Fruit fly (Drosophila melanogaster): ENCODE data around the gene CG5885.

CG5885 gene

DNA sequence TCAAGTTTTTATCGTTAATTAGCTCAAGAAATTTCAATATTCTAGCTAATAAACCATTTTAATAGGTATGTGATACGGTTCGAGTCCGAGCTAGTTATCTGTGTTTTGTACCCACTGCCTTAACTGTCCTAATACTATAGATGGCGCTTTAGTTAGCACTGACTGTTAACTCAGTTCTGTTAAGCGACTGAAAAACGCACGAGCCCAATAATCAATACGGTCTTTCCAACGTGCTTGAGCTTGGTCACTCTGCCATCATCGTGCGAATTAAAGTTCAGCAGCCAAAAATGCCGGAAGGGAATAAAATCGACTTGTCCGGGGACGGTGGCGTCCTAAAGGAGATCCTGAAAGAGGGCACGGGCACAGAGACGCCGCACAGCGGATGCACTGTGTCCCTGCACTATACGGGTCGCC is 30.3 kb downstream of the CG5885 start, which contains the start of gene Fkbp59 (continued):
- TF ChIP-seq pzg (GFP tag; optimal IDR thresholded peaks at IDR 0.05) (peak; percentile 78), tio (GFP tag; optimal IDR thresholded peaks at IDR 0.05) (no peak), fd102C (GFP tag; optimal IDR thresholded peaks at IDR 0.05) (no peak), Dfd (GFP tag; optimal IDR thresholded peaks at IDR 0.05) (no peak), CG10267 (tag; optimal IDR thresholded peaks at IDR 0.05) (peak; percentile 31), zen (tag; optimal IDR thresholded peaks at IDR 0.05) (peak; percentile 44), CG11504 (tag; optimal IDR thresholded peaks at IDR 0.05) (no peak), CG15696 (tag; optimal IDR thresholded peaks at IDR 0.05) (no peak), lbe (GFP tag; optimal IDR thresholded peaks at IDR 0.05) (no peak), CG15514 (GFP tag; optimal IDR thresholded peaks at IDR 0.05) (peak; percentile 33), CTCF (GFP tag; optimal IDR thresholded peaks at IDR 0.05) (peak; percentile 95), CG13894 (tag; optimal IDR thresholded peaks at IDR 0.05) (peak; percentile 25), CG31224 (GFP tag; IDR thresholded peaks at IDR 0.05) (no peak), CG17328 (GFP tag; IDR thresholded peaks at IDR 0.05) (no peak), CG10321 (GFP tag; IDR thresholded peaks at IDR 0.05) (no peak), CG13424 (tag; optimal IDR thresholded peaks at IDR 0.05) (no peak), NK7.1 (GFP tag; optimal IDR thresholded peaks at IDR 0.05) (no peak), YL-1 (GFP tag; optimal IDR thresholded peaks at IDR 0.05) (no peak), zfh1 (GFP tag; IDR thresholded peaks at IDR 0.05) (peak; percentile 14; the same call in 1 of the 3 replicates), Hmr (GFP tag; optimal IDR thresholded peaks at IDR 0.05) (peak; percentile 48), CG13775 (GFP tag; optimal IDR thresholded peaks at IDR 0.05) (no peak), CG2120 (GFP tag; optimal IDR thresholded peaks at IDR 0.05) (no peak), ems (GFP tag; optimal IDR thresholded peaks at IDR 0.05) (no peak), tna (GFP tag; IDR thresholded peaks at IDR 0.05; ENCODE audit: partially characterized antibody) (peak; percentile 99), dm (GFP tag; optimal IDR thresholded peaks at IDR 0.05) (peak; percentile 66), HmgZ (tag; optimal IDR thresholded peaks at IDR 0.05) (peak; percentile 60), CG4730 (GFP tag; IDR thresholded peaks at IDR 0.05) (no peak), usp (GFP tag; optimal IDR thresholded peaks at IDR 0.05) (no peak), nmo (GFP tag; optimal IDR thresholded peaks at IDR 0.05) (peak; percentile 17), ind (GFP tag; optimal IDR thresholded peaks at IDR 0.05) (no peak), eve (GFP tag; optimal IDR thresholded peaks at IDR 0.05) (no peak), CG6765 (GFP tag; optimal IDR thresholded peaks at IDR 0.05) (no peak), knrl (GFP tag; IDR thresholded peaks at IDR 0.05; ENCODE audit: partially characterized antibody) (peak; percentile 77), CG7987 (GFP tag; optimal IDR thresholded peaks at IDR 0.05) (no peak), CG14050 (GFP tag; IDR thresholded peaks at IDR 0.05) (no peak), B-H2 (GFP tag; optimal IDR thresholded peaks at IDR 0.05) (peak; percentile 24), Med (GFP tag) (peak; percentile 64), CG11723 (GFP tag; optimal IDR thresholded peaks at IDR 0.05) (no peak), CG8290 (GFP tag; optimal IDR thresholded peaks at IDR 0.05) (peak; percentile 54), CG8290 (tag; optimal IDR thresholded peaks at IDR 0.05) (peak in 1 of 2 experiments; percentile 79), Mrtf (GFP tag; IDR thresholded peaks at IDR 0.05) (no peak), toy (GFP tag; IDR thresholded peaks at IDR 0.05) (no peak), Doc2 (GFP tag; IDR thresholded peaks at IDR 0.05) (no peak), cad (GFP tag; optimal IDR thresholded peaks at IDR 0.05) (no peak), CG3847 (GFP tag; IDR thresholded peaks at IDR 0.05) (peak; percentile 21; the same call in 1 of the 2 replicates), CG7963 (GFP tag; IDR thresholded peaks at IDR 0.05; ENCODE audit: partially characterized antibody) (peak; percentile 90), Xbp1 (GFP tag; optimal IDR thresholded peaks at IDR 0.05) (peak; percentile 40), Bteb2 (GFP tag; optimal IDR thresholded peaks at IDR 0.05) (no peak), Oaz (GFP tag; IDR thresholded peaks at IDR 0.05) (no peak), az2 (GFP tag; optimal IDR thresholded peaks at IDR 0.05) (no peak), NFAT (GFP tag; IDR thresholded peaks at IDR 0.05) (peak; percentile 27; the same call in 1 of the 2 replicates), Deaf1 (tag; optimal IDR thresholded peaks at IDR 0.05) (peak; percentile 6), E2f2 (GFP tag; IDR thresholded peaks at IDR 0.05) (peak; percentile 54)
